Worm (Caenorhabditis elegans) whole organism, midembryonic: ENCODE measurements around the gene C05D11.8.

Source experiments
- T22C8.4 ChIP-seq: fragments of 200-800 bp; sonication (Bioruptor generic); IDR thresholded peaks from 2 replicates; pipeline ENCODE4 v1.3.6; 2022; ENCODE audit warnings: missing genetic modification characterization, missing compliant biosample characterization
- cog-1 ChIP-seq: sonication (generic microtip); optimal IDR thresholded peaks from 2 replicates; lab custom pipeline; 2016; ENCODE audit warnings: missing genetic modification characterization, missing compliant biosample characterization
- flt-1 ChIP-seq: fragments of 200-800 bp; sonication (Bioruptor generic); IDR thresholded peaks from 2 replicates; pipeline ENCODE4 v1.3.6; 2022; ENCODE audit warnings: missing genetic modification characterization, missing compliant biosample characterization
- klf-2 ChIP-seq: fragments of 200-800 bp; sonication (Bioruptor generic); conservative IDR thresholded peaks from 2 replicates; pipeline ENCODE4 v1.3.6; 2022; ENCODE audit warnings: missing genetic modification reagents, missing genetic modification characterization, missing compliant biosample characterization
- med-1 ChIP-seq: sonication (generic microtip); optimal IDR thresholded peaks from 2 replicates; lab custom pipeline; 2017; ENCODE audit warnings: missing genetic modification characterization, mild to moderate bottlenecking, missing compliant biosample characterization, antibody characterized with exemption, missing genetic modification reagents; ENCODE audit not compliant: insufficient read depth
- ref-1 ChIP-seq: fragments of 200-800 bp; sonication (Bioruptor generic); conservative IDR thresholded peaks from 2 replicates; pipeline ENCODE4 v1.3.6; 2022; ENCODE audit warnings: missing genetic modification reagents, missing genetic modification characterization, missing compliant biosample characterization
- tab-1 ChIP-seq: fragments of 200-800 bp; sonication (Bioruptor generic); IDR thresholded peaks from 2 replicates; pipeline ENCODE4 v1.3.6; 2022; ENCODE audit warnings: missing genetic modification characterization, missing compliant biosample characterization
- ztf-23 ChIP-seq: fragments of 200-800 bp; sonication (Bioruptor generic); IDR thresholded peaks from 2 replicates; pipeline ENCODE4 v1.3.6; 2022; ENCODE audit warnings: missing genetic modification reagents, missing genetic modification characterization, missing compliant biosample characterization
- ztf-29 ChIP-seq: fragments of 200-800 bp; sonication (Bioruptor generic); IDR thresholded peaks from 2 replicates; pipeline ENCODE4 v1.3.6; 2022; ENCODE audit warnings: missing genetic modification reagents, missing genetic modification characterization, missing compliant biosample characterization

ce11 chrIII:6398124-6398523 is 29.0 kb downstream of the C05D11.8 start:
- no peak for TF ChIP-seq T22C8.4 (GFP tag; lab: Robert Waterston, UW)
- TF ChIP-seq med-1, result no peak
- no peak for TF ChIP-seq tab-1
- TF ChIP-seq flt-1 (GFP tag; lab: Robert Waterston, UW), result no peak
- TF ChIP-seq klf-2 (GFP tag; lab: Robert Waterston, UW), result no peak
- TF ChIP-seq ztf-29 (GFP tag; lab: Robert Waterston, UW), result no peak
- no peak for TF ChIP-seq cog-1 (tag; lab: Kevin White, UChicago)
- no peak for TF ChIP-seq ztf-23 (GFP tag; lab: Robert Waterston, UW)
- no peak for TF ChIP-seq ref-1 (GFP tag; lab: Robert Waterston, UW)
